Fruit fly (Drosophila melanogaster): Measurements from ENCODE around the gene 14-3-3epsilon.

14-3-3epsilon gene

dm6 chr3R:18228713-18229222, 13.6 kb upstream of the 14-3-3epsilon start:
- no peak for TF ChIP-seq CG31627 (GFP tag; optimal IDR thresholded peaks at IDR 0.05)
- no peak for TF ChIP-seq Met (GFP tag; optimal IDR thresholded peaks at IDR 0.05)
- no peak for TF ChIP-seq salr (GFP tag; optimal IDR thresholded peaks at IDR 0.05)
- TF ChIP-seq CG6276 (GFP tag; optimal IDR thresholded peaks at IDR 0.05), result no peak
- TF ChIP-seq fd59A (GFP tag; optimal IDR thresholded peaks at IDR 0.05), result no peak
- TF ChIP-seq svp (GFP tag), result peak; percentile 44
- TF ChIP-seq Hr38 (GFP tag; optimal IDR thresholded peaks at IDR 0.05), result no peak
- no peak for TF ChIP-seq Sox14 (GFP tag; optimal IDR thresholded peaks at IDR 0.05)
- no peak for TF ChIP-seq achi (GFP tag; optimal IDR thresholded peaks at IDR 0.05)
- no peak for TF ChIP-seq esn (GFP tag; optimal IDR thresholded peaks at IDR 0.05)
- TF ChIP-seq Eip78C (GFP tag), result peak; percentile 66

DNA sequence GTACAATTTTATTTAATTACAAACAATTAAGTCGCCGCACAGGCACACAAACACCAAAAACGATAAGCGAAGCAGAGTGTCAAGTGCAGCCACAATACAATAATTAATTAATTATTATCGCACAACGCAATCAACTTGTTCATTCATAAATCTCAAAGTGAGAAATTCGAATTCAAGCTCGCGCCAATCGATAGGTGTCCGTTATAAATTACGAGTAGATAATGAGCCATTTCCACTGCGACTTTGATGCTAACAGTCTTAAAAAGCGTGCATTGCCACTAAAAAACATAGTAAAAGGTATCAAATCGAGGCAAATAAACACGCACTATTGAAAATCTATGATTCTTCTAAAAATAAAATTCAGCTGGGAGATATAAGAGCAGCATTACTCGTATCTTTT, 12.1 kb upstream of the 14-3-3epsilon start:
- TF ChIP-seq svp (GFP tag) (peak; percentile 72), CG8319 (GFP tag; optimal IDR thresholded peaks at IDR 0.05) (no peak)

DNA sequence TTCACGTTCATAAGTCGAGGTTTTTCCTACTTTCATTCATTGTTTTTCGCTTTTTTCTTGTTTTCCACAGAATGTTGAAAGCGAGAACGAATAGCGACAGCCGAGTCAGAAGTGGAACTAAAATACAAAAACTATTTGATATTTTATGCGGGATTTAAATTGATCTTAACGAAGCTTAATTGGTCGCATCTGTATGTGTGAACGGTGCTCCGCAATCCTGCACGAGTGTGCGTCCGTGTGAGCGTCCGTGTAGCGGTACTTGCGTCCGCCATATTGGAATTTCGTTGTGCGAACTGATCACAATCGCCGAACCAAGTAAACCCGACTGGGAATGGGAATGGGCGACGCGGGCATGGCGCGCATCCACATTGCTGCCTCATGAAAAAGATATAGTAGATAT, 10.1 kb upstream of the 14-3-3epsilon start:
- TF ChIP-seq Hr38 (GFP tag; optimal IDR thresholded peaks at IDR 0.05), result no peak
- no peak for TF ChIP-seq fd85E (GFP tag; optimal IDR thresholded peaks at IDR 0.05)
- TF ChIP-seq CG34406 (GFP tag; optimal IDR thresholded peaks at IDR 0.05), result no peak
- TF ChIP-seq CG7368 (GFP tag; optimal IDR thresholded peaks at IDR 0.05), result no peak
- no peak for TF ChIP-seq CG10669 (GFP tag; optimal IDR thresholded peaks at IDR 0.05)
- no peak for TF ChIP-seq Blimp-1 (GFP tag; optimal IDR thresholded peaks at IDR 0.05)
- TF ChIP-seq CG11762 (GFP tag; optimal IDR thresholded peaks at IDR 0.05; ENCODE audit: insufficient read depth), result no peak
- TF ChIP-seq svp (GFP tag), result no peak
- TF ChIP-seq fd59A (GFP tag; optimal IDR thresholded peaks at IDR 0.05), result no peak
- TF ChIP-seq CG16779 (tag; optimal IDR thresholded peaks at IDR 0.05), result no peak
- no peak for TF ChIP-seq CG8319 (GFP tag; optimal IDR thresholded peaks at IDR 0.05)
- TF ChIP-seq CG6163 (GFP tag; IDR thresholded peaks at IDR 0.05), result no peak
- TF ChIP-seq Ets96B (tag; optimal IDR thresholded peaks at IDR 0.05), result no peak

- TF ChIP-seq fd59A (GFP tag; optimal IDR thresholded peaks at IDR 0.05), result no peak
- TF ChIP-seq CG3032 (tag; optimal IDR thresholded peaks at IDR 0.05), result no peak
- no peak for TF ChIP-seq Hr38 (GFP tag; optimal IDR thresholded peaks at IDR 0.05)
- TF ChIP-seq CG6854 (GFP tag; optimal IDR thresholded peaks at IDR 0.05), result no peak
- no peak for TF ChIP-seq esn (GFP tag; optimal IDR thresholded peaks at IDR 0.05)
- TF ChIP-seq Eip78C (GFP tag), result no peak
- no peak for TF ChIP-seq fkh (GFP tag; optimal IDR thresholded peaks at IDR 0.05)
- TF ChIP-seq eg (GFP tag; IDR thresholded peaks at IDR 0.05), result no peak
- no peak for TF ChIP-seq vri (GFP tag; optimal IDR thresholded peaks at IDR 0.05)
- no peak for TF ChIP-seq CG8632 (GFP tag; optimal IDR thresholded peaks at IDR 0.05)
- no peak for TF ChIP-seq pdm3 (GFP tag; optimal IDR thresholded peaks at IDR 0.05)
- TF ChIP-seq CG16779 (tag; optimal IDR thresholded peaks at IDR 0.05), result no peak
- TF ChIP-seq CG6808 (GFP tag; optimal IDR thresholded peaks at IDR 0.05), result no peak
- TF ChIP-seq CG1621 (tag; optimal IDR thresholded peaks at IDR 0.05), result no peak
Measured at dm6 chr3R:18234699-18235257, 7.6 kb upstream of the 14-3-3epsilon start.

DNA sequence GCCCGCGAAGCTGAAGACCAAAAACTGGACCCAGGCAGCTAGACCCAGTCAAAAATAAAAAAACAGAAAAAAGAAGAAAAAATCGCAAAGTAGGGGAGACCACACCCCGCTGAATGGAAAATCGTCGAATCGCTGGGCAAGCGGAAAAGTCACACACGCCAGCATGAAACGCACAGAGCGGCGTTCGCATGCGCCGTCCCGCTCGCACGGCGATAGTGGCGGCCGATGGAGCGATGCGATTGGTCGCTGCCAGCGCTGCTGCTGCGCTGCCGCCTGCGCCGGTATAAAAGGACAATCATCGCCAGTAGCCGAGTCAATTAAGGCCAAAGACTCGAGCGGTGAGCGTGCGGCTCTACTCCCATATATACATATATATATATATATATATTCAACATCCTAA, 6.5 kb upstream of the 14-3-3epsilon start, which contains the start of gene repo:
TSS of gene repo (plus strand) at position 314 of the 400 bp plus-strand sequence.
- TF ChIP-seq CG4318 (GFP tag; optimal IDR thresholded peaks at IDR 0.05) (no peak), topi (GFP tag; optimal IDR thresholded peaks at IDR 0.05) (no peak), CG6163 (GFP tag; IDR thresholded peaks at IDR 0.05) (0 out of 3 replicates have a peak, but pooled peaks have one; percentile 7)

Data from whole organism, prepupa.